Fruit fly (Drosophila melanogaster): ENCODE measurements around the gene Grl36b.

The Grl36b gene

DNA sequence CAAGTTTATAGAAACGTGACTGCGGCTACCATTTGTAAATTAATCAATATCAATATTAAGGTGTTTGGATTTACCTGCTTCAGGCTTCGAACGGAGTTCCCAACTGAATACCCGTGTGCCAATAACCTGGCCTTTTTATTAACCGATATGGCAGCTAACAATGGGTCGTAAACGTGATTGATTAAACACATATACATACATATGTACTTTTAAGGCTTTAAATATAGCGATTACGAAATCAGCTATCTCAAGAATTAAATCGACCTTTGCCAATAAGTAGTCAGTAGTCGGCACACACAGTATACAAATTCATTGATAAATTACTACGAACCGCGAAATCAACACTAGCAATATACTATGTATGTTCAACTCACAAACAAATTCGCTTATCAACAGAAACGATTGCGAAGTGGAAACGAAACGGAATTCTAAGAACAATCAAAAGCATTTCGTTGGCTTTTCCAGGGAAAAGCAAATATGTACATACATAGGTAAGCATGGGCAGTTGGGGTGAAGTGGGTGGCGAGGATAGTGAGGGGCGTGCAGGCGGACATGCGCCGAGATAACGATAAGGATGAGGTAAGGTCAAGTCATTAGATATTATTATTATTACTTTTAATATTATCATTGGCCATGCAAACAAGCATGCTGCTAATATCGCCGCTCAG lies 23.1 kb upstream of the Grl36b start (continued):
- TF ChIP-seq fd96Cb (tag; optimal IDR thresholded peaks at IDR 0.05) (peak; percentile 40), CG6175 (GFP tag; IDR thresholded peaks at IDR 0.05) (peak; percentile 80; the same call in 2 of the 3 replicates), dimm (GFP tag; IDR thresholded peaks at IDR 0.05) (no peak), chinmo (GFP tag; IDR thresholded peaks at IDR 0.05; ENCODE audit: partially characterized antibody) (peak; percentile 66; the same call in 1 of the 4 replicates), Nf-YC (tag; optimal IDR thresholded peaks at IDR 0.05) (peak; percentile 55), lmd (GFP tag; IDR thresholded peaks at IDR 0.05) (peak; percentile 6; the same call in 1 of the 2 replicates), Xbp1 (GFP tag; optimal IDR thresholded peaks at IDR 0.05) (no peak), crp (GFP tag; optimal IDR thresholded peaks at IDR 0.05) (no peak), CG11504 (tag; optimal IDR thresholded peaks at IDR 0.05) (peak; percentile 50), ro (GFP tag; IDR thresholded peaks at IDR 0.05) (no peak), Fer1 (GFP tag; optimal IDR thresholded peaks at IDR 0.05) (peak; percentile 85), vvl (GFP tag; IDR thresholded peaks at IDR 0.05) (peak; percentile 73), Spps (tag; optimal IDR thresholded peaks at IDR 0.05) (no peak), tup (GFP tag; optimal IDR thresholded peaks at IDR 0.05) (peak; percentile 35), CG17328 (GFP tag; IDR thresholded peaks at IDR 0.05) (peak; percentile 58), croc (GFP tag; conservative IDR thresholded peaks at IDR 0.05) (no peak), Doc3 (GFP tag; IDR thresholded peaks at IDR 0.05; ENCODE audit: partially characterized antibody) (no peak), CHES-1-like (GFP tag; optimal IDR thresholded peaks at IDR 0.05) (peak; percentile 67), cwo (GFP tag; optimal IDR thresholded peaks at IDR 0.05) (peak; percentile 90), CG12942 (GFP tag; optimal IDR thresholded peaks at IDR 0.05) (peak; percentile 52), Ada2b (GFP tag; IDR thresholded peaks at IDR 0.05) (no peak), CG4360 (GFP tag; IDR thresholded peaks at IDR 0.05) (no peak), crol (GFP tag; IDR thresholded peaks at IDR 0.05) (peak; percentile 88), CG4820 (GFP tag; optimal IDR thresholded peaks at IDR 0.05) (peak; percentile 38), Poxn (GFP tag; IDR thresholded peaks at IDR 0.05) (no peak), CG11456 (GFP tag; IDR thresholded peaks at IDR 0.05) (peak; percentile 62; the same call in 2 of the 3 replicates), cas (GFP tag; IDR thresholded peaks at IDR 0.05) (no peak), CG10543 (GFP tag; optimal IDR thresholded peaks at IDR 0.05) (peak; percentile 88), CG6854 (GFP tag; optimal IDR thresholded peaks at IDR 0.05) (peak; percentile 17), CG6254 (GFP tag; optimal IDR thresholded peaks at IDR 0.05) (peak; percentile 66), D19A (tag; optimal IDR thresholded peaks at IDR 0.05) (peak; percentile 7), MBD-R2 (GFP tag; IDR thresholded peaks at IDR 0.05) (peak; percentile 29; the same call in 1 of the 2 replicates), odd (GFP tag; optimal IDR thresholded peaks at IDR 0.05) (peak; percentile 80), Abd-B (GFP tag; optimal IDR thresholded peaks at IDR 0.05) (no peak), Atf-2 (GFP tag; optimal IDR thresholded peaks at IDR 0.05) (no peak), CG17361 (GFP tag; IDR thresholded peaks at IDR 0.05) (0 out of 3 replicates have a peak, but pooled peaks have one; percentile 28), Lim3 (GFP tag; IDR thresholded peaks at IDR 0.05) (peak; percentile 19; the same call in 1 of the 2 replicates), CG6813 (GFP tag; optimal IDR thresholded peaks at IDR 0.05) (peak; percentile 88), fd102C (GFP tag; optimal IDR thresholded peaks at IDR 0.05) (no peak), sens (GFP tag) (peak; percentile 95), CG16863 (GFP tag; optimal IDR thresholded peaks at IDR 0.05) (no peak), CG10321 (GFP tag; IDR thresholded peaks at IDR 0.05) (no peak; the same call in 1 of the 2 replicates), CG18599 (GFP tag; optimal IDR thresholded peaks at IDR 0.05) (peak; percentile 87), CG4424 (GFP tag; optimal IDR thresholded peaks at IDR 0.05) (peak; percentile 36), Hsf (GFP tag; optimal IDR thresholded peaks at IDR 0.05) (peak; percentile 6), Bdp1 (GFP tag; optimal IDR thresholded peaks at IDR 0.05) (peak; percentile 43), Gsc (GFP tag; IDR thresholded peaks at IDR 0.05) (no peak), CG7271 (tag; optimal IDR thresholded peaks at IDR 0.05) (peak; percentile 37), Ssrp (tag; optimal IDR thresholded peaks at IDR 0.05) (no peak)
